Worm (Caenorhabditis elegans): Measurements from ENCODE around the gene srw-138.

DNA sequence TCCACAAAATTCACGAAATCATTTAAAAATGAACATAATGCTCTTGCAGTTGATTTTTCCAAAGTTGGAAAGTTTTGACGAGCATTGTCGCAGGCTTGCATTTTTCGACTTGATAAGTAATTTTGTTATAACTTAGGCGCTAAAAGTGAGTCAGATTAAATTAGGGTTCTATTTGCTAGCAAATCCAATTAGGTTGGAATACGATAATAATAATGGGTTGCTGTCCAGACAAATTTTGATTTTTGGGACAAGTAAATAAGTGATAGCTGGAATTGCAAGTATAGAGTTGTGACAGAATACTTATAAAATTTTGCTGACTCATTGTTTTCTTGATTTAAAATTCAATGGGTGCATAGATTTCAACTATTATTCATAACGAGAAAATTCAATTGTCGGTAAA is 43.1 kb upstream of the srw-138 start, which contains the start of gene srw-112:
- TF ChIP-seq mxl-1 (tag; optimal IDR thresholded peaks at IDR 0.05) (no peak), C17E4.6 (GFP tag; IDR thresholded peaks at IDR 0.05) (no peak), attf-3 (GFP tag; conservative IDR thresholded peaks at IDR 0.05) (no peak), dpl-1 (GFP tag; optimal IDR thresholded peaks at IDR 0.05) (no peak), sea-2 (GFP tag; IDR thresholded peaks at IDR 0.05) (no peak), ZK185.1 (tag; optimal IDR thresholded peaks at IDR 0.05; ENCODE audit: poor library complexity, severe bottlenecking) (no peak), efl-1 (GFP tag; optimal IDR thresholded peaks at IDR 0.05) (no peak), bed-1 (GFP tag; IDR thresholded peaks at IDR 0.05) (no peak), unc-62 (GFP tag; optimal IDR thresholded peaks at IDR 0.05) (no peak), B0019.2 (GFP tag; conservative IDR thresholded peaks at IDR 0.05) (no peak), ceh-79 (tag; optimal IDR thresholded peaks at IDR 0.05) (no peak), tbx-9 (tag; optimal IDR thresholded peaks at IDR 0.05; ENCODE audit: borderline replicate concordance) (no peak), mel-28 (tag; optimal IDR thresholded peaks at IDR 0.05; ENCODE audit: borderline replicate concordance) (no peak)

Data from whole organism, young adult.